Worm (Caenorhabditis elegans) whole organism, L1 larva: ENCODE results near the gene pgm-3.

Source experiments
- fkh-10 ChIP-seq: sonication (generic microtip); optimal IDR thresholded peaks from 2 replicates; lab custom pipeline; 2017; ENCODE audit warnings: missing biosample characterization, missing genetic modification reagents, missing genetic modification characterization
- nhr-85 ChIP-seq: sonication (generic microtip); peaks from one replicate; lab custom pipeline; 2016; ENCODE audit warnings: missing genetic modification characterization, inconsistent platforms, missing compliant biosample characterization
- pqm-1 ChIP-seq: sonication (generic microtip); optimal IDR thresholded peaks from 3 replicates; lab custom pipeline; 2017; ENCODE audit warnings: missing biosample characterization, missing genetic modification characterization

DNA sequence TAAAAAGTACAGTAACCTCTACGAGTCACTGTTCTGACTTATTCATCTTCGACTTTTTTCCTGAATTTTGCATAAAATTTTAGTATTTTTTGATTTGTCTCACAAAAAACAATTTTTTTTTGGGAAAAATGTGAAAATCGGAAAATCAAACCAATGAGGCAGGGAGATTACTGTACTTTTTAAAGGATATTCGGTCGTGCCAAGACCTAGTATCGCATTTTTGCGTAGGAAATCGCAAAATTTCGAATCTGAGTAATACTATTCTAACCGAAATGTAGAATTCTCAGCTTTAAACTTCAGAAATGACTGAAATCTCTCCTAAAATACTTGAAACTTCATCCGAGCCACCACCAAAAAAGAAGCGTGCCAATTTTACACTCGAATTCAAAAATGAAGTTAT lies 12.3 kb downstream of the pgm-3 start, which contains the start of gene F21D5.4:
- TF ChIP-seq pqm-1 (tag; lab: Kevin White, UChicago) (no peak), nhr-85 (tag; lab: Kevin White, UChicago) (no peak), fkh-10 (GFP tag; lab: Kevin White, UChicago) (no peak)
